Worm (Caenorhabditis elegans): ENCODE data around the gene abts-4.

Gene abts-4

DNA sequence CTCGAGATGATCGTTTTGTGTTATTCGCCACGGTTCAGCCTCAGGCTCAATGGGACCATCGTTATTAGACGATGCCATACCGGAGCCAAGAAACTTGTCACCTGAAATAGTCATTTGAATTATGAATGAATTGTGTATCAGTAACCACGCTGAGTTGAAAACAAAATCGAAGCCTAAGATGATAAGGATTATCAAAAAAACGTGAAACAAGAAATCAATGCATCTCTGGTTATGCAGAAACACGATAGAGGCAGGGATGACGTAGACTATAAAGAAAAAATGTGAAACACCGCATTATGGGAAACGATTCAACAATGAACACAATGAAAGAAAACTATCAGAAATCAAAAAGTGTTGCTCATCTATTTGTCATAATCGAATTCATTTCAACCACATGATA, 38.6 kb downstream of the abts-4 start, which contains the start of gene smf-1:
Gene smf-1 (minus strand): TSS at position 101 of the 400 bp plus-strand sequence.
- TF ChIP-seq unc-62 (GFP tag; optimal IDR thresholded peaks at IDR 0.05 in 1 of 2) = peak in 1 of 2 experiments; percentile 34
- no peak for TF ChIP-seq unc-62 (tag; optimal IDR thresholded peaks at IDR 0.05)
- no peak for TF ChIP-seq rbr-2 (tag; optimal IDR thresholded peaks at IDR 0.05)
- TF ChIP-seq tra-1 (GFP tag; IDR thresholded peaks at IDR 0.05) = no peak
- peak; percentile 27 for TF ChIP-seq dve-1 (tag; optimal IDR thresholded peaks at IDR 0.05; ENCODE audit: insufficient read depth)

- no peak for TF ChIP-seq nhr-28 (tag; optimal IDR thresholded peaks at IDR 0.05)
- no peak for TF ChIP-seq hmg-1.1 (GFP tag; IDR thresholded peaks at IDR 0.05)
- no peak for TF ChIP-seq aha-1 (tag)
- no peak for TF ChIP-seq lin-15B (tag; optimal IDR thresholded peaks at IDR 0.05)
- no peak for TF ChIP-seq lir-3 (tag; optimal IDR thresholded peaks at IDR 0.05)
- no peak for TF ChIP-seq nhr-41 (GFP tag; IDR thresholded peaks at IDR 0.05)
- no peak for TF ChIP-seq ztf-7 (tag; optimal IDR thresholded peaks at IDR 0.05)
- no peak for TF ChIP-seq F44E2.7 (GFP tag; IDR thresholded peaks at IDR 0.05)
- TF ChIP-seq F10B5.3 (tag; optimal IDR thresholded peaks at IDR 0.05) = no peak
- no peak for TF ChIP-seq attf-4 (tag; optimal IDR thresholded peaks at IDR 0.05)
- TF ChIP-seq lin-38 (GFP tag; IDR thresholded peaks at IDR 0.05) = no peak
- TF ChIP-seq snpc-4 (tag; optimal IDR thresholded peaks at IDR 0.05) = no peak
- no peak for TF ChIP-seq ceh-20 (GFP tag; IDR thresholded peaks at IDR 0.05)
- TF ChIP-seq lsy-2 (tag; optimal IDR thresholded peaks at IDR 0.05) = no peak
- TF ChIP-seq nhr-11 (tag; optimal IDR thresholded peaks at IDR 0.05) = no peak
These were observed 42.9 kb downstream of the abts-4 start, which contains the start of gene smf-2 for ce11 chrX:6718595-6718994. Gene smf-2 (minus strand): TSS chrX:6718695.

DNA sequence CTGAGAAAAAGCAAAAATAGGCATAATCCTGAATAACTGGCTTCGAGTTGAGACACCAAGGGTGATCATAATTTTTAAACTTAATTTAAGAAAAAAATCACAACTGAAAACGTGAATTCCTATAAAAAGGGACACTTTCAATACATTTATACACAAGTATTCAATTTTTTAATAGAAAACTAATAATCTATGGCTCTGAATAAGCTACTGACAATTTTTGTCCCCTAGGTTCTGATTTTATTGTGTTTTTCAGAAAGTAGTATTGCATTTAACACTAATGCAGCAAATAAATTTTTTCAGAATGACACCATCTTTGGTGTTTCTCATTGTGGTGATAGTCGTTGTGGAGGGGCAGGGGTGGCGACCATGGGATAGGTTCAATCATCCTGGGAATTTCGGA, 48.3 kb downstream of the abts-4 start, which contains the start of gene nas-11:
Gene nas-11 (plus strand): TSS at position 301 of the 400 bp plus-strand sequence.
- TF ChIP-seq R02D3.7 (tag; optimal IDR thresholded peaks at IDR 0.05) = no peak
- peak; percentile 9 for TF ChIP-seq aha-1 (tag)

DNA sequence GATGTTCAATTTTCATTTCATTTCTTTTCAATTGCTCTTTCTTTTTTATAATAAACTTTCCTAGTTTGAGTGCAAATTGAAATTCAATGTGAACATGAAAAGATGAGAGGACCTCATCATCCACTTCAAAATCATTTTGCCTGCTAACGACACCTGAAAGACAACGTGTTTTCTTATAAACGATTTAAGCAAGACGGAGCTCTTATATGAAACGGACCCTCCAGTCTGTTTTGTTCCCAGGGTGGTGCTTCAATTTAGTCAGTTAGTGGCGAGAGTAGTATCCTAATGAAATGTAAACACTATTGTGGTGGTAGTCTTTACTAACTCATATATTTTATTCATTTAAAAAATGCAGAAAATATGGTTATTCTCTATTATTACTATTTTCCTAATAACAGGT, 52.3 kb downstream of the abts-4 start, which contains the start of gene acr-3:
Gene acr-3 (plus strand): TSS at position 301 of the 400 bp plus-strand sequence.
- no peak for TF ChIP-seq unc-39 (tag; optimal IDR thresholded peaks at IDR 0.05)
- TF ChIP-seq hlh-30 (tag; optimal IDR thresholded peaks at IDR 0.05; ENCODE audit: insufficient read depth) = no peak
- TF ChIP-seq saeg-2 (GFP tag; IDR thresholded peaks at IDR 0.05) = no peak

- TF ChIP-seq unc-62 (GFP tag; optimal IDR thresholded peaks at IDR 0.05 in 1 of 2) = peak in 1 of 2 experiments; percentile 37
- no peak for TF ChIP-seq unc-62 (tag; optimal IDR thresholded peaks at IDR 0.05)
- TF ChIP-seq ces-1 (GFP tag; optimal IDR thresholded peaks at IDR 0.05) = peak; percentile 78
- TF ChIP-seq Y105C5A.15 (GFP tag; IDR thresholded peaks at IDR 0.05) = no peak
- TF ChIP-seq zip-11 (GFP tag; IDR thresholded peaks at IDR 0.05) = no peak
- no peak for TF ChIP-seq zfp-2 (tag; optimal IDR thresholded peaks at IDR 0.05)
- no peak for TF ChIP-seq daf-12 (tag; optimal IDR thresholded peaks at IDR 0.05)
- no peak for TF ChIP-seq lin-15B (tag; optimal IDR thresholded peaks at IDR 0.05)
- TF ChIP-seq nhr-6 (tag; optimal IDR thresholded peaks at IDR 0.05) = no peak
- no peak for TF ChIP-seq nhr-77 (tag; optimal IDR thresholded peaks at IDR 0.05)
- no peak for TF ChIP-seq F26F4.8 (GFP tag; conservative IDR thresholded peaks at IDR 0.05)
- peak; percentile 49; the same call in 1 of the 2 replicates for TF ChIP-seq ctbp-1 (GFP tag; IDR thresholded peaks at IDR 0.05)
- TF ChIP-seq fkh-10 (GFP tag; optimal IDR thresholded peaks at IDR 0.05) = peak; percentile 94
These were observed 56.4 kb downstream of the abts-4 start for ce11 chrX:6705156-6705555.

ce11 chrX:6702249-6702648, 59.3 kb downstream of the abts-4 start, which contains the start of gene acr-2:
Gene acr-2 (plus strand): TSS chrX:6702549.
- no peak for TF ChIP-seq hif-1 (tag; optimal IDR thresholded peaks at IDR 0.05)
- TF ChIP-seq dpl-1 (GFP tag; optimal IDR thresholded peaks at IDR 0.05) = no peak
- no peak for TF ChIP-seq arid-1 (GFP tag; conservative IDR thresholded peaks at IDR 0.05)
- no peak for TF ChIP-seq mep-1 (tag; optimal IDR thresholded peaks at IDR 0.05)
- no peak for TF ChIP-seq ama-1 (optimal IDR thresholded peaks at IDR 0.05)
- no peak for TF ChIP-seq nhr-76 (tag; optimal IDR thresholded peaks at IDR 0.05)
- TF ChIP-seq hmg-1.1 (GFP tag; IDR thresholded peaks at IDR 0.05) = peak; percentile 48
- no peak for TF ChIP-seq Y48G9A.11 (GFP tag; IDR thresholded peaks at IDR 0.05)
- no peak for TF ChIP-seq aha-1 (tag)
- no peak for TF ChIP-seq lsy-2 (tag; optimal IDR thresholded peaks at IDR 0.05)
- no peak for TF ChIP-seq F37D6.2 (tag; optimal IDR thresholded peaks at IDR 0.05)
- TF ChIP-seq daf-12 (tag; optimal IDR thresholded peaks at IDR 0.05) = no peak
- no peak for TF ChIP-seq lin-38 (GFP tag; IDR thresholded peaks at IDR 0.05)
- peak; percentile 24; the same call in 1 of the 2 replicates for TF ChIP-seq ceh-44 (GFP tag; IDR thresholded peaks at IDR 0.05)
- no peak for TF ChIP-seq php-3 (GFP tag; IDR thresholded peaks at IDR 0.05)
- TF ChIP-seq ctbp-1 (GFP tag; IDR thresholded peaks at IDR 0.05) = 0 out of 2 replicates have a peak, but pooled peaks have one; percentile 30
